Worm (Caenorhabditis elegans) whole organism, L1 larva: ENCODE measurements around the gene F21H7.5.

Source experiments
- blmp-1 ChIP-seq: fragments of 150-350 bp; optimal IDR thresholded peaks from 2 replicates; lab custom pipeline; 2014; ENCODE audit warnings: missing biosample characterization, missing genetic modification characterization
- mdl-1 ChIP-seq, 2 experiments: fragments of 150-350 bp; optimal IDR thresholded peaks; 2 replicates each; lab custom pipeline; 2014 to 2017; ENCODE audit warnings: missing biosample characterization in 2 of 2, missing genetic modification characterization in 2 of 2, inconsistent platforms in 1 of 2
- nhr-76 ChIP-seq: sonication (generic microtip); optimal IDR thresholded peaks from 2 replicates; lab custom pipeline; 2017; ENCODE audit warnings: missing biosample characterization, missing genetic modification characterization
- tbx-2 ChIP-seq: sonication (generic microtip); optimal IDR thresholded peaks from 2 replicates; lab custom pipeline; 2016; ENCODE audit warnings: missing genetic modification characterization, missing compliant biosample characterization
- tlp-1 ChIP-seq: fragments of 150-350 bp; optimal IDR thresholded peaks from 2 replicates; lab custom pipeline; 2014; ENCODE audit warnings: missing biosample characterization, missing genetic modification characterization
- unc-62 ChIP-seq: fragments of 150-350 bp; optimal IDR thresholded peaks from 2 replicates; lab custom pipeline; 2014; ENCODE audit warnings: missing biosample characterization, missing genetic modification reagents, missing genetic modification characterization
- zag-1 ChIP-seq: fragments of 150-350 bp; optimal IDR thresholded peaks from 2 replicates; lab custom pipeline; 2014; ENCODE audit warnings: missing biosample characterization, missing genetic modification characterization

DNA sequence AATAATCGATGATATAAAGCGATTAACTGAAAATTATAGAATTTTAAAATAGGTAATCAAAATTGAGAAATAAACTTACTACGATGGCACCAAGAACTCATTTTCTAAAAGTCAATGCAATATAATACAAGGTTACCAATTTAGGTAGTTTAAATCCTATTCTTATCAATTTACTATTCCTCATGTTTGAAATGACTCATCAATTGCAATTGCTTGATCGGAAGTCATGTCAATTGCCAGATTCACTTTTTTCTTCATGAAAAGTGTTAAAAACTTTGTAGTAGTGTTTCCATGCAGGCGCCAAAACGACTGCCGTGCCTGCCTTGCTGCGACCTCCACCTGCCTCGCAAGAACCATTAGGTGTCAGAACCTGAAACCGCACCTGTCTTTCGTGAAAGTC, 10.7 kb upstream of the F21H7.5 start, which contains the start of gene F11A5.13:
- TF ChIP-seq unc-62 (GFP tag; lab: Kevin White, UChicago) (no peak), tbx-2 (no peak), blmp-1 (no peak), zag-1 (tag; lab: Kevin White, UChicago) (no peak), nhr-76 (tag; lab: Kevin White, UChicago) (no peak), tlp-1 (tag; lab: Kevin White, UChicago) (no peak), mdl-1 (tag; optimal IDR thresholded peaks at IDR 0.05; lab: Kevin White, UChicago) (no peak)
